Fruit fly (Drosophila melanogaster) whole organism, embryonic: ENCODE measurements around the gene obst-J.

Experiments
- Asciz ChIP-seq: fragments of 200-800 bp; sonication (Bioruptor generic); optimal IDR thresholded peaks from 2 replicates; lab custom pipeline; 2017; ENCODE audit warnings: missing biosample characterization, mild to moderate bottlenecking, missing genetic modification characterization, missing genetic modification reagents
- Bteb2 ChIP-seq: fragments of 200-800 bp; sonication (Bioruptor generic); optimal IDR thresholded peaks from 2 replicates; lab custom pipeline; 2016; ENCODE audit warnings: missing biosample characterization, missing genetic modification characterization
- CG10267 ChIP-seq: fragments of 200-800 bp; sonication (Bioruptor generic); optimal IDR thresholded peaks from 2 replicates; lab custom pipeline; 2018; ENCODE audit warnings: missing biosample characterization, mild to moderate bottlenecking, missing genetic modification characterization, moderate library complexity
- CG10431 ChIP-seq: fragments of 200-800 bp; sonication (Bioruptor generic); optimal IDR thresholded peaks from 3 replicates; lab custom pipeline; 2018; ENCODE audit warnings: missing biosample characterization, mild to moderate bottlenecking, missing genetic modification characterization
- CG12659 ChIP-seq: fragments of 200-800 bp; sonication (Bioruptor generic); optimal IDR thresholded peaks from 3 replicates; lab custom pipeline; 2017; ENCODE audit warnings: mild to moderate bottlenecking, missing biosample characterization, missing genetic modification reagents, missing genetic modification characterization
- CG15696 ChIP-seq: fragments of 200-800 bp; sonication (Bioruptor generic); optimal IDR thresholded peaks from 2 replicates; lab custom pipeline; 2019; ENCODE audit warnings: missing biosample characterization, mild to moderate bottlenecking, missing genetic modification characterization, moderate library complexity
- CG1603 ChIP-seq: fragments of 200-800 bp; sonication (Bioruptor generic); optimal IDR thresholded peaks from 2 replicates; lab custom pipeline; 2019; ENCODE audit warnings: missing biosample characterization, mild to moderate bottlenecking, missing genetic modification characterization, moderate library complexity
- CG1832 ChIP-seq: fragments of 200-800 bp; sonication (Bioruptor generic); optimal IDR thresholded peaks from 2 replicates; lab custom pipeline; 2017; ENCODE audit warnings: missing biosample characterization, mild to moderate bottlenecking, missing genetic modification characterization, inconsistent platforms
- CG2199 ChIP-seq: fragments of 200-800 bp; sonication (Bioruptor generic); IDR thresholded peaks from 3 replicates; pipeline ENCODE4 v1.3.6; 2022; ENCODE audit warnings: missing biosample characterization, missing genetic modification characterization
- CG30403 ChIP-seq: fragments of 200-800 bp; sonication (Bioruptor generic); optimal IDR thresholded peaks from 3 replicates; lab custom pipeline; 2016; ENCODE audit warnings: missing biosample characterization, missing genetic modification characterization
- CG3847 ChIP-seq: fragments of 200-800 bp; sonication (Bioruptor generic); IDR thresholded peaks from 2 replicates; pipeline ENCODE4 v1.3.6; 2022; ENCODE audit warnings: missing biosample characterization, missing genetic modification characterization
- CG4617 ChIP-seq: fragments of 200-800 bp; sonication (Bioruptor generic); optimal IDR thresholded peaks from 3 replicates; lab custom pipeline; 2016; ENCODE audit warnings: missing biosample characterization, missing genetic modification characterization, borderline replicate concordance
- CG6654 ChIP-seq: fragments of 200-800 bp; sonication (Bioruptor generic); optimal IDR thresholded peaks from 2 replicates; lab custom pipeline; 2017; ENCODE audit warnings: missing biosample characterization, mild to moderate bottlenecking, missing genetic modification characterization
- CG6813 ChIP-seq: fragments of 200-800 bp; sonication (Bioruptor generic); optimal IDR thresholded peaks from 2 replicates; lab custom pipeline; 2017; ENCODE audit warnings: missing biosample characterization, missing genetic modification characterization, mild to moderate bottlenecking, moderate library complexity, missing genetic modification reagents
- CG7271 ChIP-seq: fragments of 200-800 bp; sonication (Bioruptor generic); optimal IDR thresholded peaks from 2 replicates; lab custom pipeline; 2018; ENCODE audit warnings: missing biosample characterization, mild to moderate bottlenecking, missing genetic modification characterization, moderate library complexity
- CG7372 ChIP-seq: fragments of 200-800 bp; sonication (Bioruptor generic); IDR thresholded peaks from 2 replicates; pipeline ENCODE4 v1.3.6; 2022; ENCODE audit warnings: missing biosample characterization, missing genetic modification characterization
- CG7556 ChIP-seq: fragments of 200-800 bp; sonication (Bioruptor generic); optimal IDR thresholded peaks from 2 replicates; lab custom pipeline; 2017; ENCODE audit warnings: missing biosample characterization, mild to moderate bottlenecking, missing genetic modification characterization
- CG9215 ChIP-seq: fragments of 200-800 bp; sonication (Bioruptor generic); IDR thresholded peaks from 2 replicates; pipeline ENCODE4 v1.3.6; 2022; ENCODE audit warnings: missing biosample characterization, missing genetic modification characterization
- Camta ChIP-seq: fragments of 200-800 bp; sonication (Bioruptor generic); optimal IDR thresholded peaks from 2 replicates; lab custom pipeline; 2016; ENCODE audit warnings: missing biosample characterization, missing genetic modification characterization
- D ChIP-seq, 2 experiments: fragments of 200-800 bp in 1 of 2; fragments of >200 bp in 1 of 2; sonication (Bioruptor generic) in 1 of 2; optimal IDR thresholded peaks; 2 replicates in 1 of 2; 3 replicates in 1 of 2; lab custom pipeline; 2017; ENCODE audit warnings: mild to moderate bottlenecking in 1 of 2, missing biosample characterization in 1 of 2, missing genetic modification characterization in 1 of 2, missing genetic modification reagents in 1 of 2
- Elba2 ChIP-seq: fragments of 200-800 bp; sonication (Bioruptor generic); optimal IDR thresholded peaks from 3 replicates; lab custom pipeline; 2016; ENCODE audit warnings: missing biosample characterization, missing genetic modification characterization
- Nf-YC ChIP-seq: fragments of 200-800 bp; optimal IDR thresholded peaks from 3 replicates; lab custom pipeline; 2019; ENCODE audit warnings: missing biosample characterization, mild to moderate bottlenecking, missing genetic modification characterization, moderate library complexity
- Oli ChIP-seq: fragments of 200-800 bp; sonication (Bioruptor generic); optimal IDR thresholded peaks from 2 replicates; lab custom pipeline; 2018; ENCODE audit warnings: missing biosample characterization, mild to moderate bottlenecking, missing genetic modification characterization, moderate library complexity
- Opbp ChIP-seq: fragments of 200-800 bp; sonication (Bioruptor generic); IDR thresholded peaks from 3 replicates; pipeline ENCODE4 v1.3.6; 2022; ENCODE audit warnings: missing biosample characterization, missing genetic modification characterization; ENCODE audit not compliant: partially characterized antibody
- Pdp1 ChIP-seq, 2 experiments: fragments of 200-800 bp; sonication (Bioruptor generic); optimal IDR thresholded peaks; 3 replicates each; lab custom pipeline; 2016; ENCODE audit warnings: missing biosample characterization in 2 of 2, missing genetic modification characterization in 2 of 2, mild to moderate bottlenecking in 1 of 2, moderate library complexity in 1 of 2
- Poxn ChIP-seq: fragments of 200-800 bp; sonication (Bioruptor generic); IDR thresholded peaks from 2 replicates; pipeline ENCODE4 v1.3.6; 2022; ENCODE audit warnings: missing biosample characterization, missing genetic modification characterization
- Ptx1 ChIP-seq: fragments of 200-800 bp; sonication (Bioruptor generic); IDR thresholded peaks from 2 replicates; pipeline ENCODE4 v1.3.6; 2022; ENCODE audit warnings: missing biosample characterization, missing genetic modification characterization
- Sox100B ChIP-seq: fragments of 200-800 bp; sonication (Bioruptor generic); optimal IDR thresholded peaks from 3 replicates; lab custom pipeline; 2018; ENCODE audit warnings: missing biosample characterization, mild to moderate bottlenecking, missing genetic modification characterization
- Taf1 ChIP-seq: fragments of 200-800 bp; sonication (Bioruptor generic); IDR thresholded peaks from 2 replicates; pipeline ENCODE4 v1.3.6; 2022; ENCODE audit warnings: missing biosample characterization, missing genetic modification characterization
- cad ChIP-seq: fragments of >200 bp; optimal IDR thresholded peaks from 2 replicates; lab custom pipeline; 2017; ENCODE audit warnings: missing biosample characterization, missing genetic modification characterization
- cato ChIP-seq: fragments of 200-800 bp; sonication (Bioruptor generic); optimal IDR thresholded peaks from 2 replicates; lab custom pipeline; 2016; ENCODE audit warnings: missing biosample characterization, missing genetic modification characterization, borderline replicate concordance
- croc ChIP-seq: fragments of 200-800 bp; sonication (Bioruptor generic); conservative IDR thresholded peaks from 3 replicates; pipeline ENCODE4 v1.3.6; 2022; ENCODE audit warnings: missing biosample characterization, missing genetic modification characterization
- crol ChIP-seq: fragments of 200-800 bp; sonication (Bioruptor generic); IDR thresholded peaks from 2 replicates; pipeline ENCODE4 v1.3.6; 2022; ENCODE audit warnings: missing biosample characterization, missing genetic modification characterization
- ems ChIP-seq: fragments of 200-800 bp; sonication (Bioruptor generic); optimal IDR thresholded peaks from 3 replicates; lab custom pipeline; 2016; ENCODE audit warnings: missing biosample characterization, missing genetic modification characterization
- eyg ChIP-seq: fragments of 200-800 bp; sonication (Bioruptor generic); optimal IDR thresholded peaks from 3 replicates; lab custom pipeline; 2016; ENCODE audit warnings: missing biosample characterization, missing genetic modification characterization
- kah ChIP-seq: fragments of 200-800 bp; sonication (Bioruptor generic); optimal IDR thresholded peaks from 2 replicates; lab custom pipeline; 2018; ENCODE audit warnings: missing biosample characterization, mild to moderate bottlenecking, missing genetic modification characterization
- klu ChIP-seq: fragments of 200-800 bp; sonication (Bioruptor generic); IDR thresholded peaks from 2 replicates; pipeline ENCODE4 v1.3.6; 2022; ENCODE audit warnings: missing biosample characterization, missing genetic modification characterization
- knrl ChIP-seq: fragments of 200-800 bp; sonication (Bioruptor generic); IDR thresholded peaks from 3 replicates; pipeline ENCODE4 v1.3.6; 2022; ENCODE audit warnings: missing biosample characterization, missing genetic modification characterization; ENCODE audit not compliant: partially characterized antibody
- pan ChIP-seq, 4 experiments: fragments of >200 bp in 3 of 4; fragments of 200-800 bp in 1 of 4; sonication (Bioruptor generic) in 1 of 4; optimal IDR thresholded peaks in 3 of 4; IDR thresholded peaks in 1 of 4; 2 replicates each; pipeline versions ENCODE4 v1.3.6 to Lab custom; 2017 to 2022; ENCODE audit warnings: missing biosample characterization in 2 of 4, missing genetic modification characterization in 2 of 4, mixed read lengths in 1 of 4
- prd ChIP-seq, 3 experiments: fragments of >200 bp in 2 of 3; fragments of 200-800 bp in 1 of 3; sonication (Bioruptor generic) in 1 of 3; optimal IDR thresholded peaks in 2 of 3; IDR thresholded peaks in 1 of 3; 2 replicates in 2 of 3; 3 replicates in 1 of 3; pipeline versions ENCODE4 v1.3.6 to Lab custom; 2017 to 2022; ENCODE audit warnings: missing biosample characterization in 1 of 3, missing genetic modification characterization in 1 of 3
- pum ChIP-seq: fragments of 200-800 bp; sonication (Bioruptor generic); optimal IDR thresholded peaks from 2 replicates; lab custom pipeline; 2016; ENCODE audit warnings: missing biosample characterization, missing genetic modification characterization
- pzg ChIP-seq: fragments of 200-800 bp; sonication (Bioruptor generic); optimal IDR thresholded peaks from 3 replicates; lab custom pipeline; 2018; ENCODE audit warnings: missing biosample characterization, mild to moderate bottlenecking, missing genetic modification characterization, moderate library complexity
- repo ChIP-seq: fragments of 200-800 bp; sonication (Bioruptor generic); optimal IDR thresholded peaks from 2 replicates; lab custom pipeline; 2016; ENCODE audit warnings: missing biosample characterization, missing genetic modification characterization
- sc ChIP-seq, 3 experiments: fragments of >200 bp in 2 of 3; fragments of 200-800 bp in 1 of 3; sonication (Bioruptor generic) in 1 of 3; optimal IDR thresholded peaks; 2 replicates in 2 of 3; 3 replicates in 1 of 3; lab custom pipeline; 2017; ENCODE audit warnings: mild to moderate bottlenecking in 1 of 3, missing biosample characterization in 1 of 3, missing genetic modification characterization in 1 of 3, missing genetic modification reagents in 1 of 3
- seq ChIP-seq: fragments of 200-800 bp; sonication (Bioruptor generic); IDR thresholded peaks from 2 replicates; pipeline ENCODE4 v1.3.6; 2022; ENCODE audit warnings: missing biosample characterization, missing genetic modification characterization
- stwl ChIP-seq: fragments of 200-800 bp; sonication (Bioruptor generic); optimal IDR thresholded peaks from 3 replicates; lab custom pipeline; 2018; ENCODE audit warnings: missing biosample characterization, mild to moderate bottlenecking, missing genetic modification characterization, moderate library complexity
- tin ChIP-seq: fragments of 200-800 bp; sonication (Bioruptor generic); optimal IDR thresholded peaks from 3 replicates; lab custom pipeline; 2016; ENCODE audit warnings: missing biosample characterization, missing genetic modification characterization

Gene obst-J

dm6 chr3L:20140589-20141207, 9.2 kb upstream of the obst-J start, which contains the start of gene CG7328 (continued):
- TF ChIP-seq eyg (GFP tag; lab: Kevin White, UChicago), result no peak
- no peak for TF ChIP-seq tin
- no peak for TF ChIP-seq CG7271 (tag; lab: Kevin White, UChicago)
- TF ChIP-seq knrl (GFP tag; lab: Robert Waterston, UW), result no peak
- TF ChIP-seq Poxn (GFP tag; lab: Robert Waterston, UW), result no peak
- no peak for TF ChIP-seq CG15696 (tag; lab: Kevin White, UChicago)
- TF ChIP-seq CG6654, result no peak
- TF ChIP-seq CG7556 (GFP tag; lab: Kevin White, UChicago), result no peak
- TF ChIP-seq prd (optimal IDR thresholded peaks at IDR 0.05; lab: Kevin White, UChicago), result no peak
- no peak; the same call in 2 of the 3 replicates for TF ChIP-seq prd (GFP tag; IDR thresholded peaks at IDR 0.05; lab: Robert Waterston, UW)
- peak; percentile 61 for TF ChIP-seq seq (GFP tag; lab: Robert Waterston, UW)
- TF ChIP-seq CG9215 (GFP tag; lab: Robert Waterston, UW), result peak; percentile 53
- no peak for TF ChIP-seq CG10431 (GFP tag; lab: Kevin White, UChicago)
- TF ChIP-seq ems (GFP tag; lab: Kevin White, UChicago), result peak; percentile 49
- no peak for TF ChIP-seq Elba2 (GFP tag; lab: Kevin White, UChicago)
- TF ChIP-seq CG3847 (GFP tag; lab: Robert Waterston, UW), result peak; percentile 54
- TF ChIP-seq Opbp (GFP tag; lab: Robert Waterston, UW), result no peak
- no peak for TF ChIP-seq pum (GFP tag; lab: Kevin White, UChicago)
- no peak for TF ChIP-seq CG30403 (GFP tag; lab: Kevin White, UChicago)
- peak; percentile 9 for TF ChIP-seq CG6813
- no peak for TF ChIP-seq Nf-YC
- no peak for TF ChIP-seq D (optimal IDR thresholded peaks at IDR 0.05; lab: Kevin White, UChicago)
- TF ChIP-seq D (GFP tag; optimal IDR thresholded peaks at IDR 0.05; lab: Kevin White, UChicago), result no peak
- no peak for TF ChIP-seq croc (GFP tag; lab: Robert Waterston, UW)
- TF ChIP-seq CG1832, result no peak
- no peak for TF ChIP-seq Asciz
- no peak for TF ChIP-seq klu (GFP tag; lab: Robert Waterston, UW)
- no peak for TF ChIP-seq crol (GFP tag; lab: Robert Waterston, UW)
- TF ChIP-seq stwl, result no peak
- TF ChIP-seq Oli, result no peak
- no peak for TF ChIP-seq CG7372 (GFP tag; lab: Robert Waterston, UW)
- no peak for TF ChIP-seq CG4617 (GFP tag; lab: Kevin White, UChicago)
- TF ChIP-seq CG2199 (GFP tag; lab: Robert Waterston, UW), result no peak
- TF ChIP-seq Camta (GFP tag; lab: Kevin White, UChicago), result peak; percentile 4
- TF ChIP-seq kah (GFP tag; lab: Kevin White, UChicago), result no peak
- no peak for TF ChIP-seq CG10267 (tag; lab: Kevin White, UChicago)
- no peak for TF ChIP-seq Sox100B (GFP tag; lab: Kevin White, UChicago)
- no peak for TF ChIP-seq CG1603 (tag; lab: Kevin White, UChicago)
- TF ChIP-seq pan (optimal IDR thresholded peaks at IDR 0.05; lab: Kevin White, UChicago), result no peak
- peak in 1 of 2 experiments; percentile 59 for TF ChIP-seq pan (GFP tag; optimal IDR thresholded peaks at IDR 0.05 in 1 of 2, IDR thresholded peaks at IDR 0.05 in 1 of 2)
- TF ChIP-seq sc (optimal IDR thresholded peaks at IDR 0.05; lab: Kevin White, UChicago), result no peak
- TF ChIP-seq sc (GFP tag; optimal IDR thresholded peaks at IDR 0.05; lab: Kevin White, UChicago), result no peak
- TF ChIP-seq Ptx1 (GFP tag; lab: Robert Waterston, UW), result peak; percentile 59; the same call in 1 of the 2 replicates
- no peak for TF ChIP-seq pzg (GFP tag; lab: Kevin White, UChicago)
- no peak for TF ChIP-seq repo (GFP tag; lab: Kevin White, UChicago)
- TF ChIP-seq cad, result no peak
- peak; percentile 5 for TF ChIP-seq cato (GFP tag; lab: Kevin White, UChicago)
- TF ChIP-seq Pdp1 (GFP tag; optimal IDR thresholded peaks at IDR 0.05; lab: Kevin White, UChicago), result peak in 1 of 2 experiments; percentile 28
- no peak for TF ChIP-seq Bteb2 (GFP tag; lab: Kevin White, UChicago)
- no peak for TF ChIP-seq CG12659 (GFP tag; lab: Kevin White, UChicago)
- no peak for TF ChIP-seq Taf1
